Worm (Caenorhabditis elegans) whole organism, mixed stage, embryonic: ENCODE measurements around the gene madf-1.

Source experiments
- M03D4.4 ChIP-seq: sonication (generic microtip); optimal IDR thresholded peaks from 2 replicates; lab custom pipeline; 2017; ENCODE audit warnings: mild to moderate bottlenecking, missing genetic modification characterization, missing compliant biosample characterization
- bed-3 ChIP-seq: fragments of 200-800 bp; sonication (Bioruptor generic); optimal IDR thresholded peaks from 3 replicates; lab custom pipeline; 2018; ENCODE audit warnings: mild to moderate bottlenecking, missing genetic modification characterization, moderate library complexity, missing compliant biosample characterization
- blmp-1 ChIP-seq: fragments of 150-350 bp; optimal IDR thresholded peaks from 2 replicates; lab custom pipeline; 2014; ENCODE audit warnings: missing biosample characterization, missing genetic modification characterization
- ceh-43 ChIP-seq: fragments of 200-800 bp; sonication (Bioruptor generic); optimal IDR thresholded peaks from 2 replicates; lab custom pipeline; 2018; ENCODE audit warnings: mild to moderate bottlenecking, missing genetic modification characterization, moderate library complexity, missing compliant biosample characterization
- ceh-83 ChIP-seq: fragments of 200-800 bp; sonication (Bioruptor generic); optimal IDR thresholded peaks from 2 replicates; lab custom pipeline; 2018; ENCODE audit warnings: mild to moderate bottlenecking, missing genetic modification characterization, missing compliant biosample characterization
- ces-1 ChIP-seq: fragments of 150-350 bp; optimal IDR thresholded peaks from 2 replicates; lab custom pipeline; 2014; ENCODE audit warnings: missing biosample characterization, missing genetic modification reagents, missing genetic modification characterization
- cnd-1 ChIP-seq: fragments of 200-800 bp; sonication (Bioruptor generic); optimal IDR thresholded peaks from 2 replicates; lab custom pipeline; 2018; ENCODE audit warnings: mild to moderate bottlenecking, missing genetic modification characterization, missing compliant biosample characterization
- drap-1 ChIP-seq: fragments of 200-800 bp; sonication (Bioruptor generic); optimal IDR thresholded peaks from 3 replicates; lab custom pipeline; 2018; ENCODE audit warnings: mild to moderate bottlenecking, missing genetic modification characterization, missing compliant biosample characterization
- elt-1 ChIP-seq: sonication (generic microtip); optimal IDR thresholded peaks from 2 replicates; lab custom pipeline; 2017; ENCODE audit warnings: missing genetic modification characterization, mild to moderate bottlenecking, missing compliant biosample characterization, antibody characterized with exemption, moderate library complexity, borderline replicate concordance; ENCODE audit not compliant: insufficient read depth
- elt-3 ChIP-seq: fragments of 150-350 bp; optimal IDR thresholded peaks from 2 replicates; lab custom pipeline; 2014; ENCODE audit warnings: missing biosample characterization, missing genetic modification characterization
- ham-2 ChIP-seq: fragments of 200-800 bp; sonication (Bioruptor generic); optimal IDR thresholded peaks from 2 replicates; lab custom pipeline; 2018; ENCODE audit warnings: mild to moderate bottlenecking, missing genetic modification characterization, missing compliant biosample characterization
- hlh-1 ChIP-seq: fragments of 150-350 bp; optimal IDR thresholded peaks from 2 replicates; lab custom pipeline; 2014; ENCODE audit warnings: missing biosample characterization, missing genetic modification reagents, missing genetic modification characterization
- lin-13 ChIP-seq: fragments of 150-350 bp; optimal IDR thresholded peaks from 2 replicates; lab custom pipeline; 2014; ENCODE audit warnings: missing biosample characterization, missing genetic modification characterization
- lsy-2 ChIP-seq: fragments of 150-350 bp; optimal IDR thresholded peaks from 2 replicates; lab custom pipeline; 2014; ENCODE audit warnings: missing biosample characterization, missing genetic modification characterization
- mab-5 ChIP-seq: fragments of 150-350 bp; optimal IDR thresholded peaks from 2 replicates; lab custom pipeline; 2014; ENCODE audit warnings: missing biosample characterization, missing genetic modification characterization
- mep-1 ChIP-seq: fragments of 150-350 bp; optimal IDR thresholded peaks from 2 replicates; lab custom pipeline; 2017; ENCODE audit warnings: missing biosample characterization, missing genetic modification reagents, missing genetic modification characterization, inconsistent platforms
- mls-2 ChIP-seq: sonication (generic microtip); optimal IDR thresholded peaks from 2 replicates; lab custom pipeline; 2016; ENCODE audit warnings: mild to moderate bottlenecking, missing genetic modification characterization, moderate library complexity, missing compliant biosample characterization
- nhr-12 ChIP-seq: fragments of 150-350 bp; optimal IDR thresholded peaks from 2 replicates; lab custom pipeline; 2014; ENCODE audit warnings: missing biosample characterization, missing genetic modification characterization
- nhr-2 ChIP-seq: fragments of 150-350 bp; optimal IDR thresholded peaks from 2 replicates; lab custom pipeline; 2014; ENCODE audit warnings: missing biosample characterization, missing genetic modification characterization
- nhr-237 ChIP-seq: fragments of 150-350 bp; optimal IDR thresholded peaks from 2 replicates; lab custom pipeline; 2014; ENCODE audit warnings: missing biosample characterization, missing genetic modification characterization
- nhr-28 ChIP-seq: fragments of 150-350 bp; optimal IDR thresholded peaks from 2 replicates; lab custom pipeline; 2014; ENCODE audit warnings: missing biosample characterization, missing genetic modification characterization
- nhr-76 ChIP-seq: sonication (generic microtip); optimal IDR thresholded peaks from 2 replicates; lab custom pipeline; 2017; ENCODE audit warnings: missing biosample characterization, missing genetic modification characterization
- pha-4 ChIP-seq: fragments of 150-350 bp; optimal IDR thresholded peaks from 2 replicates; lab custom pipeline; 2018; ENCODE audit warnings: missing biosample characterization, missing genetic modification reagents, missing genetic modification characterization
- sem-2 ChIP-seq: fragments of 200-800 bp; sonication (Bioruptor generic); optimal IDR thresholded peaks from 2 replicates; lab custom pipeline; 2018; ENCODE audit warnings: mild to moderate bottlenecking, missing genetic modification characterization, missing compliant biosample characterization
- snpc-4 ChIP-seq: fragments of 150-350 bp; optimal IDR thresholded peaks from 2 replicates; lab custom pipeline; 2014; ENCODE audit warnings: missing biosample characterization, missing genetic modification characterization
- sptf-1 ChIP-seq: sonication (generic microtip); optimal IDR thresholded peaks from 2 replicates; lab custom pipeline; 2017; ENCODE audit warnings: mild to moderate bottlenecking, missing genetic modification characterization, moderate library complexity, missing compliant biosample characterization
- tbx-8 ChIP-seq: fragments of 200-800 bp; sonication (Bioruptor generic); optimal IDR thresholded peaks from 2 replicates; lab custom pipeline; 2018; ENCODE audit warnings: mild to moderate bottlenecking, missing genetic modification characterization, moderate library complexity, missing compliant biosample characterization
- unc-120 ChIP-seq: sonication (generic microtip); optimal IDR thresholded peaks from 2 replicates; lab custom pipeline; 2017; ENCODE audit warnings: missing genetic modification characterization, missing compliant biosample characterization; ENCODE audit not compliant: poor library complexity, severe bottlenecking
- unc-39 ChIP-seq: fragments of 150-350 bp; optimal IDR thresholded peaks from 2 replicates; lab custom pipeline; 2014; ENCODE audit warnings: missing biosample characterization, missing genetic modification characterization
- unc-62 ChIP-seq: fragments of 150-350 bp; optimal IDR thresholded peaks from 2 replicates; lab custom pipeline; 2014; ENCODE audit warnings: missing biosample characterization, missing genetic modification reagents, missing genetic modification characterization
- ztf-11 ChIP-seq: fragments of 150-350 bp; optimal IDR thresholded peaks from 2 replicates; lab custom pipeline; 2014; ENCODE audit warnings: missing biosample characterization, missing genetic modification characterization

Gene madf-1

ce11 chrIV:826145-826544 lies 5.6 kb downstream of the madf-1 start:
- TF ChIP-seq nhr-28 (tag; lab: Kevin White, UChicago) (no peak), nhr-2 (tag; lab: Kevin White, UChicago) (no peak), nhr-76 (tag; lab: Kevin White, UChicago) (no peak), elt-1 (no peak), ztf-11 (tag; lab: Kevin White, UChicago) (no peak), mls-2 (tag; lab: Kevin White, UChicago) (no peak), sptf-1 (tag; lab: Kevin White, UChicago) (no peak)

ce11 chrIV:824854-825253 lies 6.8 kb downstream of the madf-1 start, which contains the start of gene zipt-15:
TSS of gene zipt-15 (minus strand) at chrIV:824954.
- TF ChIP-seq lin-13 (tag; lab: Kevin White, UChicago) (no peak), mab-5 (tag; lab: Kevin White, UChicago) (no peak), nhr-28 (tag; lab: Kevin White, UChicago) (no peak), drap-1 (GFP tag; lab: Kevin White, UChicago) (no peak), elt-1 (no peak), blmp-1 (no peak), unc-120 (no peak), elt-3 (tag; lab: Kevin White, UChicago) (no peak), nhr-12 (tag; lab: Kevin White, UChicago) (no peak), ceh-83 (GFP tag; lab: Kevin White, UChicago) (no peak), sem-2 (no peak), nhr-237 (tag; lab: Kevin White, UChicago) (no peak), hlh-1 (tag; lab: Kevin White, UChicago) (no peak), ham-2 (no peak), cnd-1 (no peak)

ce11 chrIV:817879-818278 lies 13.8 kb downstream of the madf-1 start:
- TF ChIP-seq sem-2 = no peak
- TF ChIP-seq unc-39 (tag; lab: Kevin White, UChicago) = no peak

- no peak for TF ChIP-seq elt-1
- no peak for TF ChIP-seq ceh-43 (GFP tag; lab: Kevin White, UChicago)
- TF ChIP-seq mab-5 (tag; lab: Kevin White, UChicago) = no peak
- TF ChIP-seq pha-4 = no peak
- TF ChIP-seq ceh-83 (GFP tag; lab: Kevin White, UChicago) = no peak
- TF ChIP-seq unc-62 (GFP tag; lab: Kevin White, UChicago) = no peak
- TF ChIP-seq bed-3 (GFP tag; lab: Kevin White, UChicago) = no peak
- no peak for TF ChIP-seq cnd-1
- TF ChIP-seq ztf-11 (tag; lab: Kevin White, UChicago) = no peak
- no peak for TF ChIP-seq nhr-28 (tag; lab: Kevin White, UChicago)
- no peak for TF ChIP-seq tbx-8 (GFP tag; lab: Kevin White, UChicago)
- no peak for TF ChIP-seq ham-2
- TF ChIP-seq unc-39 (tag; lab: Kevin White, UChicago) = no peak
These were observed 24.6 kb downstream of the madf-1 start, which contains the start of gene Y55F3BL.6 for ce11 chrIV:807027-807516. TSS of gene Y55F3BL.6 (minus strand) at chrIV:807077.

ce11 chrIV:805693-806092 lies 26.0 kb downstream of the madf-1 start:
- TF ChIP-seq mab-5 (tag; lab: Kevin White, UChicago) = no peak
- no peak for TF ChIP-seq tbx-8 (GFP tag; lab: Kevin White, UChicago)
- TF ChIP-seq ceh-43 (GFP tag; lab: Kevin White, UChicago) = no peak
- TF ChIP-seq elt-3 (tag; lab: Kevin White, UChicago) = no peak
- TF ChIP-seq mls-2 (tag; lab: Kevin White, UChicago) = no peak
- no peak for TF ChIP-seq blmp-1
- no peak for TF ChIP-seq ces-1 (GFP tag; lab: Kevin White, UChicago)
- no peak for TF ChIP-seq mep-1 (tag; lab: Kevin White, UChicago)
- TF ChIP-seq ztf-11 (tag; lab: Kevin White, UChicago) = no peak
- TF ChIP-seq snpc-4 = no peak
- no peak for TF ChIP-seq lsy-2 (tag; lab: Kevin White, UChicago)

- TF ChIP-seq tbx-8 (GFP tag; lab: Kevin White, UChicago) (no peak), elt-1 (no peak), drap-1 (GFP tag; lab: Kevin White, UChicago) (no peak), M03D4.4 (no peak), nhr-2 (tag; lab: Kevin White, UChicago) (no peak), lsy-2 (tag; lab: Kevin White, UChicago) (no peak), nhr-76 (tag; lab: Kevin White, UChicago) (no peak)
These were observed 26.9 kb downstream of the madf-1 start, which contains the start of gene Y55F3BL.4 for ce11 chrIV:804802-805201. TSS of gene Y55F3BL.4 (plus strand) at chrIV:805102.
